Fruit fly (Drosophila melanogaster) whole organism, embryonic: ENCODE results near the gene meigo.

Experiments used
- Abd-B ChIP-seq: fragments of 200-800 bp; sonication (Bioruptor generic); optimal IDR thresholded peaks from 2 replicates; lab custom pipeline; 2018; ENCODE audit warnings: missing biosample characterization, mild to moderate bottlenecking, missing genetic modification characterization, moderate library complexity
- Asciz ChIP-seq: fragments of 200-800 bp; sonication (Bioruptor generic); optimal IDR thresholded peaks from 2 replicates; lab custom pipeline; 2017; ENCODE audit warnings: missing biosample characterization, mild to moderate bottlenecking, missing genetic modification characterization, missing genetic modification reagents
- CG10543 ChIP-seq: fragments of 200-800 bp; sonication (Bioruptor generic); optimal IDR thresholded peaks from 3 replicates; lab custom pipeline; 2017; ENCODE audit warnings: missing biosample characterization, mild to moderate bottlenecking, missing genetic modification characterization, moderate library complexity
- CG11398 ChIP-seq: fragments of 200-800 bp; sonication (Bioruptor generic); optimal IDR thresholded peaks from 2 replicates; lab custom pipeline; 2016; ENCODE audit warnings: missing biosample characterization, missing genetic modification characterization
- CG12236 ChIP-seq: fragments of 200-800 bp; sonication (Bioruptor generic); optimal IDR thresholded peaks from 2 replicates; lab custom pipeline; 2016; ENCODE audit warnings: missing biosample characterization, missing genetic modification characterization
- CG12744 ChIP-seq: fragments of 200-800 bp; sonication (Bioruptor generic); optimal IDR thresholded peaks from 2 replicates; lab custom pipeline; 2016; ENCODE audit warnings: missing biosample characterization, missing genetic modification characterization
- CG12769 ChIP-seq: fragments of 200-800 bp; sonication (Bioruptor generic); optimal IDR thresholded peaks from 2 replicates; lab custom pipeline; 2019; ENCODE audit warnings: missing biosample characterization, mild to moderate bottlenecking, missing genetic modification characterization, moderate library complexity
- CG13296 ChIP-seq: fragments of 200-800 bp; sonication (Bioruptor generic); optimal IDR thresholded peaks from 3 replicates; lab custom pipeline; 2018; ENCODE audit warnings: missing biosample characterization, mild to moderate bottlenecking, missing genetic modification characterization
- CG13424 ChIP-seq: fragments of 200-800 bp; sonication (Bioruptor generic); optimal IDR thresholded peaks from 2 replicates; lab custom pipeline; 2019; ENCODE audit warnings: missing biosample characterization, mild to moderate bottlenecking, missing genetic modification characterization, moderate library complexity
- CG14050 ChIP-seq: fragments of 200-800 bp; sonication (Bioruptor generic); IDR thresholded peaks from 3 replicates; pipeline ENCODE4 v1.3.6; 2022; ENCODE audit warnings: missing biosample characterization, missing genetic modification characterization
- CG16863 ChIP-seq: fragments of 200-800 bp; sonication (Bioruptor generic); optimal IDR thresholded peaks from 3 replicates; lab custom pipeline; 2016; ENCODE audit warnings: missing biosample characterization, missing genetic modification characterization
- CG18262 ChIP-seq: fragments of 200-800 bp; optimal IDR thresholded peaks from 3 replicates; lab custom pipeline; 2019; ENCODE audit warnings: missing biosample characterization, mild to moderate bottlenecking, missing genetic modification characterization, moderate library complexity
- CG18476 ChIP-seq: fragments of 200-800 bp; sonication (Bioruptor generic); optimal IDR thresholded peaks from 2 replicates; lab custom pipeline; 2016; ENCODE audit warnings: missing biosample characterization, mild to moderate bottlenecking, missing genetic modification characterization
- CG4854 ChIP-seq: fragments of 200-800 bp; sonication (Bioruptor generic); optimal IDR thresholded peaks from 2 replicates; lab custom pipeline; 2016; ENCODE audit warnings: missing biosample characterization, missing genetic modification characterization, inconsistent platforms
- CG6272 ChIP-seq: fragments of 200-800 bp; sonication (Bioruptor generic); IDR thresholded peaks from 2 replicates; pipeline ENCODE4 v1.3.6; 2022; ENCODE audit warnings: missing biosample characterization, missing genetic modification characterization
- CG8281 ChIP-seq: fragments of 200-800 bp; sonication (Bioruptor generic); optimal IDR thresholded peaks from 2 replicates; lab custom pipeline; 2018; ENCODE audit warnings: missing biosample characterization, mild to moderate bottlenecking, missing genetic modification characterization, moderate library complexity
- Chrac-16 ChIP-seq: fragments of 200-800 bp; sonication (Bioruptor generic); optimal IDR thresholded peaks from 3 replicates; lab custom pipeline; 2016; ENCODE audit warnings: missing biosample characterization, missing genetic modification characterization
- Drgx ChIP-seq: fragments of 200-800 bp; sonication (Bioruptor generic); IDR thresholded peaks from 2 replicates; pipeline ENCODE4 v1.3.6; 2022; ENCODE audit warnings: missing biosample characterization, missing genetic modification characterization
- H15 ChIP-seq: fragments of 200-800 bp; sonication (Bioruptor generic); IDR thresholded peaks from 3 replicates; pipeline ENCODE4 v1.3.6; 2022; ENCODE audit warnings: missing biosample characterization, missing genetic modification characterization
- HmgD ChIP-seq: fragments of 200-800 bp; sonication (Bioruptor generic); optimal IDR thresholded peaks from 3 replicates; lab custom pipeline; 2016; ENCODE audit warnings: missing biosample characterization, missing genetic modification characterization
- Hmx ChIP-seq: fragments of 200-800 bp; sonication (Bioruptor generic); optimal IDR thresholded peaks from 2 replicates; lab custom pipeline; 2016; ENCODE audit warnings: missing biosample characterization, missing genetic modification characterization
- Hr51 ChIP-seq, 2 experiments: fragments of 200-800 bp; sonication (Bioruptor generic); optimal IDR thresholded peaks; 2 replicates in 1 of 2; 3 replicates in 1 of 2; lab custom pipeline; 2016 to 2018; ENCODE audit warnings: missing biosample characterization in 2 of 2, missing genetic modification characterization in 2 of 2, mild to moderate bottlenecking in 1 of 2, moderate library complexity in 1 of 2
- MTF-1 ChIP-seq: fragments of 200-800 bp; sonication (Bioruptor generic); optimal IDR thresholded peaks from 2 replicates; lab custom pipeline; 2018; ENCODE audit warnings: missing biosample characterization, mild to moderate bottlenecking, missing genetic modification characterization, borderline replicate concordance
- Meics ChIP-seq: fragments of 200-800 bp; sonication (Bioruptor generic); optimal IDR thresholded peaks from 2 replicates; lab custom pipeline; 2017; ENCODE audit warnings: missing biosample characterization, mild to moderate bottlenecking, missing genetic modification characterization
- NC2α ChIP-seq: fragments of 200-800 bp; sonication (Bioruptor generic); optimal IDR thresholded peaks from 2 replicates; lab custom pipeline; 2016; ENCODE audit warnings: missing biosample characterization, missing genetic modification characterization
- Nf-YB ChIP-seq: fragments of 200-800 bp; sonication (Bioruptor generic); optimal IDR thresholded peaks from 3 replicates; lab custom pipeline; 2019; ENCODE audit warnings: missing biosample characterization, mild to moderate bottlenecking, missing genetic modification characterization, moderate library complexity
- Opbp ChIP-seq: fragments of 200-800 bp; sonication (Bioruptor generic); IDR thresholded peaks from 3 replicates; pipeline ENCODE4 v1.3.6; 2022; ENCODE audit warnings: missing biosample characterization, missing genetic modification characterization; ENCODE audit not compliant: partially characterized antibody
- Usf ChIP-seq: fragments of 200-800 bp; sonication (Bioruptor generic); optimal IDR thresholded peaks from 2 replicates; lab custom pipeline; 2017; ENCODE audit warnings: missing genotype, missing biosample characterization, missing genetic modification characterization
- ara ChIP-seq: fragments of 200-800 bp; sonication (Bioruptor generic); IDR thresholded peaks from 2 replicates; pipeline ENCODE4 v1.3.6; 2022; ENCODE audit warnings: missing biosample characterization, missing genetic modification characterization
- bab2 ChIP-seq: fragments of 200-800 bp; sonication (Bioruptor generic); optimal IDR thresholded peaks from 2 replicates; lab custom pipeline; 2016; ENCODE audit warnings: missing biosample characterization, missing genetic modification characterization
- dimm ChIP-seq: fragments of 200-800 bp; sonication (Bioruptor generic); IDR thresholded peaks from 2 replicates; pipeline ENCODE4 v1.3.6; 2022; ENCODE audit warnings: missing biosample characterization, missing genetic modification characterization
- dmrt11E ChIP-seq: fragments of 200-800 bp; sonication (Bioruptor generic); optimal IDR thresholded peaks from 3 replicates; lab custom pipeline; 2018; ENCODE audit warnings: missing biosample characterization, mild to moderate bottlenecking, missing genetic modification characterization, moderate library complexity
- eve ChIP-seq, 2 experiments: fragments of >200 bp; optimal IDR thresholded peaks; 2 replicates each; lab custom pipeline; 2017; ENCODE audit warnings: missing biosample characterization in 2 of 2, missing genetic modification characterization in 2 of 2
- gsb ChIP-seq: fragments of 200-800 bp; sonication (Bioruptor generic); IDR thresholded peaks from 2 replicates; pipeline ENCODE4 v1.3.6; 2022; ENCODE audit warnings: missing biosample characterization, missing genetic modification characterization
- inv ChIP-seq: fragments of 200-800 bp; sonication (Bioruptor generic); IDR thresholded peaks from 2 replicates; pipeline ENCODE4 v1.3.6; 2022; ENCODE audit warnings: missing biosample characterization, missing genetic modification characterization; ENCODE audit not compliant: partially characterized antibody
- ken ChIP-seq: fragments of 200-800 bp; sonication (Bioruptor generic); IDR thresholded peaks from 3 replicates; pipeline ENCODE4 v1.3.6; 2022; ENCODE audit warnings: missing biosample characterization, missing genetic modification characterization
- kni ChIP-seq: fragments of 200-800 bp; sonication (Bioruptor generic); optimal IDR thresholded peaks from 3 replicates; lab custom pipeline; 2017; ENCODE audit warnings: mild to moderate bottlenecking, missing biosample characterization, missing genetic modification reagents, missing genetic modification characterization
- lov ChIP-seq, 2 experiments: fragments of 200-800 bp in 1 of 2; fragments of >200 bp in 1 of 2; sonication (Bioruptor generic) in 1 of 2; IDR thresholded peaks in 1 of 2; optimal IDR thresholded peaks in 1 of 2; 2 replicates in 1 of 2; 3 replicates in 1 of 2; pipeline versions ENCODE4 v1.3.6 to Lab custom; 2017 to 2022; ENCODE audit warnings: missing biosample characterization in 1 of 2, missing genetic modification characterization in 1 of 2
- mld ChIP-seq: fragments of 200-800 bp; sonication (Bioruptor generic); IDR thresholded peaks from 3 replicates; pipeline ENCODE4 v1.3.6; 2022; ENCODE audit warnings: missing biosample characterization, missing genetic modification characterization; ENCODE audit not compliant: partially characterized antibody
- salm ChIP-seq: fragments of 200-800 bp; sonication (Bioruptor generic); optimal IDR thresholded peaks from 2 replicates; lab custom pipeline; 2018; ENCODE audit warnings: missing biosample characterization, mild to moderate bottlenecking, missing genetic modification characterization
- shn ChIP-seq: fragments of 200-800 bp; sonication (Bioruptor generic); optimal IDR thresholded peaks from 3 replicates; lab custom pipeline; 2016; ENCODE audit warnings: missing biosample characterization, missing genetic modification characterization
- slp2 ChIP-seq: fragments of 200-800 bp; sonication (Bioruptor generic); optimal IDR thresholded peaks from 2 replicates; lab custom pipeline; 2016; ENCODE audit warnings: missing biosample characterization, missing genetic modification characterization
- sna ChIP-seq: fragments of 200-800 bp; sonication (Bioruptor generic); IDR thresholded peaks from 2 replicates; pipeline ENCODE4 v1.3.6; 2022; ENCODE audit warnings: missing biosample characterization, missing genetic modification characterization; ENCODE audit not compliant: partially characterized antibody
- sqz ChIP-seq: fragments of 200-800 bp; sonication (Bioruptor generic); optimal IDR thresholded peaks from 3 replicates; lab custom pipeline; 2018; ENCODE audit warnings: missing biosample characterization, mild to moderate bottlenecking, missing genetic modification characterization
- tll ChIP-seq, 2 experiments: fragments of 200-800 bp in 1 of 2; fragments of >200 bp in 1 of 2; sonication (Bioruptor generic) in 1 of 2; optimal IDR thresholded peaks; 2 replicates each; lab custom pipeline; 2017 to 2019; ENCODE audit warnings: missing biosample characterization in 2 of 2, missing genetic modification characterization in 2 of 2, mild to moderate bottlenecking in 1 of 2, moderate library complexity in 1 of 2
- vnd ChIP-seq: fragments of 200-800 bp; sonication (Bioruptor generic); IDR thresholded peaks from 3 replicates; pipeline ENCODE4 v1.3.6; 2022; ENCODE audit warnings: missing biosample characterization, missing genetic modification characterization; ENCODE audit not compliant: partially characterized antibody
- wor ChIP-seq: fragments of 200-800 bp; sonication (Bioruptor generic); IDR thresholded peaks from 2 replicates; pipeline ENCODE4 v1.3.6; 2022; ENCODE audit warnings: missing biosample characterization, missing genetic modification characterization
- yki ChIP-seq: fragments of >200 bp; optimal IDR thresholded peaks from 3 replicates; lab custom pipeline; 2018

Gene meigo

dm6 chr3R:21188540-21189276 lies 50.6 kb downstream of the meigo start (continued):
- TF ChIP-seq CG12236 (GFP tag; lab: Kevin White, UChicago) (no peak), MTF-1 (GFP tag; lab: Kevin White, UChicago) (peak; percentile 73), inv (no peak; the same call in 1 of the 2 replicates), Hr51 (GFP tag; optimal IDR thresholded peaks at IDR 0.05; lab: Kevin White, UChicago) (peak in 1 of 2 experiments; percentile 29), NC2α (GFP tag; lab: Kevin White, UChicago) (no peak), CG14050 (no peak), Chrac-16 (no peak), CG12744 (GFP tag; lab: Kevin White, UChicago) (no peak), CG13296 (GFP tag; lab: Kevin White, UChicago) (peak; percentile 59), CG18262 (no peak), Abd-B (GFP tag; lab: Kevin White, UChicago) (no peak), dimm (GFP tag; lab: Robert Waterston, UW) (no peak), ken (GFP tag; lab: Robert Waterston, UW) (no peak), vnd (no peak), Asciz (GFP tag; lab: Kevin White, UChicago) (no peak), eve (GFP tag; optimal IDR thresholded peaks at IDR 0.05; lab: Kevin White, UChicago) (no peak), dmrt11E (tag; lab: Kevin White, UChicago) (no peak), Opbp (GFP tag; lab: Robert Waterston, UW) (peak; percentile 62), mld (no peak), sqz (GFP tag; lab: Kevin White, UChicago) (peak; percentile 84), CG13424 (no peak), Hmx (no peak), Drgx (GFP tag; lab: Robert Waterston, UW) (peak; percentile 32; the same call in 1 of the 2 replicates), CG18476 (GFP tag; lab: Kevin White, UChicago) (no peak), Nf-YB (GFP tag; lab: Kevin White, UChicago) (peak; percentile 9), bab2 (GFP tag; lab: Kevin White, UChicago) (no peak), CG16863 (GFP tag; lab: Kevin White, UChicago) (no peak), salm (no peak), CG12769 (peak; percentile 85), CG11398 (GFP tag; lab: Kevin White, UChicago) (no peak), sna (0 out of 2 replicates have a peak, but pooled peaks have one; percentile 48), Usf (GFP tag; lab: Kevin White, UChicago) (no peak), slp2 (GFP tag; lab: Kevin White, UChicago) (no peak), CG4854 (GFP tag; lab: Kevin White, UChicago) (no peak), H15 (GFP tag; lab: Robert Waterston, UW) (no peak), CG10543 (GFP tag; lab: Kevin White, UChicago) (peak; percentile 95), CG6272 (GFP tag; lab: Robert Waterston, UW) (no peak), gsb (GFP tag; lab: Robert Waterston, UW) (0 out of 2 replicates have a peak, but pooled peaks have one; percentile 32), HmgD (GFP tag; lab: Kevin White, UChicago) (peak; percentile 68), wor (GFP tag; lab: Robert Waterston, UW) (no peak), shn (no peak), Meics (GFP tag; lab: Kevin White, UChicago) (peak; percentile 2), kni (GFP tag; lab: Kevin White, UChicago) (peak; percentile 92), CG8281 (tag; lab: Kevin White, UChicago) (no peak), ara (GFP tag; lab: Robert Waterston, UW) (peak; percentile 46; the same call in 1 of the 2 replicates), yki (lab: Kevin White, UChicago) (no peak), lov (optimal IDR thresholded peaks at IDR 0.05; lab: Kevin White, UChicago) (no peak), lov (GFP tag; IDR thresholded peaks at IDR 0.05; lab: Robert Waterston, UW) (peak; percentile 6; the same call in 1 of the 3 replicates), tll (GFP tag; optimal IDR thresholded peaks at IDR 0.05; lab: Kevin White, UChicago) (peak in 1 of 2 experiments; percentile 45)
